Fruit fly (Drosophila melanogaster) whole organism, prepupa: ENCODE results near the gene Ndc1.

Source experiments
- Blimp-1 ChIP-seq: fragments of 200-800 bp; sonication (Bioruptor generic); optimal IDR thresholded peaks from 3 replicates; lab custom pipeline; 2017; ENCODE audit warnings: missing biosample characterization, missing genetic modification characterization, mild to moderate bottlenecking, moderate library complexity, missing genetic modification reagents
- CG10669 ChIP-seq: fragments of 200-800 bp; sonication (Bioruptor generic); optimal IDR thresholded peaks from 3 replicates; lab custom pipeline; 2018; ENCODE audit warnings: missing biosample characterization, mild to moderate bottlenecking, missing genetic modification characterization, moderate library complexity
- CG11294 ChIP-seq: fragments of 200-800 bp; sonication (Bioruptor generic); IDR thresholded peaks from 2 replicates; pipeline ENCODE4 v1.3.6; 2022; ENCODE audit warnings: missing biosample characterization, missing genetic modification characterization
- CG11762 ChIP-seq: fragments of 200-800 bp; sonication (Bioruptor generic); optimal IDR thresholded peaks from 3 replicates; lab custom pipeline; 2016; ENCODE audit warnings: missing biosample characterization, missing genetic modification characterization; ENCODE audit not compliant: insufficient read depth
- CG11902 ChIP-seq: fragments of 200-800 bp; sonication (Bioruptor generic); optimal IDR thresholded peaks from 3 replicates; lab custom pipeline; 2016; ENCODE audit warnings: missing biosample characterization, missing genetic modification characterization
- CG15336 ChIP-seq: fragments of 200-800 bp; sonication (Bioruptor generic); IDR thresholded peaks from 2 replicates; pipeline ENCODE4 v1.3.6; 2022; ENCODE audit warnings: missing biosample characterization, missing genetic modification characterization
- CG1621 ChIP-seq: fragments of 200-800 bp; sonication (Bioruptor generic); optimal IDR thresholded peaks from 3 replicates; lab custom pipeline; 2018; ENCODE audit warnings: missing biosample characterization, mild to moderate bottlenecking, missing genetic modification characterization
- CG16779 ChIP-seq: fragments of 200-800 bp; sonication (Bioruptor generic); optimal IDR thresholded peaks from 3 replicates; lab custom pipeline; 2017; ENCODE audit warnings: missing biosample characterization, mild to moderate bottlenecking, missing genetic modification characterization
- CG3032 ChIP-seq: fragments of 200-800 bp; optimal IDR thresholded peaks from 2 replicates; lab custom pipeline; 2019; ENCODE audit warnings: missing biosample characterization, mild to moderate bottlenecking, missing genetic modification characterization, moderate library complexity
- CG3919 ChIP-seq: fragments of 200-800 bp; sonication (Bioruptor generic); optimal IDR thresholded peaks from 3 replicates; lab custom pipeline; 2016; ENCODE audit warnings: missing biosample characterization, missing genetic modification characterization
- CG4318 ChIP-seq: fragments of 200-800 bp; sonication (Bioruptor generic); optimal IDR thresholded peaks from 3 replicates; lab custom pipeline; 2017; ENCODE audit warnings: missing biosample characterization, mild to moderate bottlenecking, missing genetic modification characterization
- CG6163 ChIP-seq: fragments of 200-800 bp; sonication (Bioruptor generic); IDR thresholded peaks from 3 replicates; pipeline ENCODE4 v1.3.6; 2022; ENCODE audit warnings: missing biosample characterization, missing genetic modification characterization
- CG6808 ChIP-seq: fragments of 200-800 bp; sonication (Bioruptor generic); optimal IDR thresholded peaks from 3 replicates; lab custom pipeline; 2017; ENCODE audit warnings: missing biosample characterization, missing genetic modification characterization, mild to moderate bottlenecking, moderate library complexity, missing genetic modification reagents
- CG6854 ChIP-seq: fragments of 200-800 bp; sonication (Bioruptor generic); optimal IDR thresholded peaks from 2 replicates; lab custom pipeline; 2017; ENCODE audit warnings: missing biosample characterization, mild to moderate bottlenecking, missing genetic modification characterization
- CG7368 ChIP-seq: fragments of 200-800 bp; sonication (Bioruptor generic); optimal IDR thresholded peaks from 3 replicates; lab custom pipeline; 2016; ENCODE audit warnings: missing biosample characterization, missing genetic modification characterization
- CG8319 ChIP-seq: fragments of 200-800 bp; sonication (Bioruptor generic); optimal IDR thresholded peaks from 3 replicates; lab custom pipeline; 2016; ENCODE audit warnings: missing biosample characterization, missing genetic modification characterization
- CG8632 ChIP-seq: fragments of 200-800 bp; sonication (Bioruptor generic); optimal IDR thresholded peaks from 3 replicates; lab custom pipeline; 2016; ENCODE audit warnings: missing biosample characterization, missing genetic modification characterization
- CG9139 ChIP-seq: fragments of 200-800 bp; sonication (Bioruptor generic); optimal IDR thresholded peaks from 3 replicates; lab custom pipeline; 2017; ENCODE audit warnings: missing biosample characterization, mild to moderate bottlenecking, missing genetic modification characterization
- Eip78C ChIP-seq: fragments of 200-800 bp; sonication (Bioruptor generic); peaks from one replicate; lab custom pipeline; 2016; ENCODE audit warnings: missing biosample characterization, missing genetic modification characterization
- Gug ChIP-seq: fragments of 200-800 bp; sonication (Bioruptor generic); IDR thresholded peaks from 2 replicates; pipeline ENCODE4 v1.3.6; 2022; ENCODE audit warnings: missing biosample characterization, missing genetic modification characterization
- Hr4 ChIP-seq: fragments of 200-800 bp; sonication (Bioruptor generic); optimal IDR thresholded peaks from 3 replicates; lab custom pipeline; 2016; ENCODE audit warnings: missing biosample characterization, missing genetic modification characterization
- Lpt ChIP-seq: fragments of 200-800 bp; sonication (Bioruptor generic); optimal IDR thresholded peaks from 3 replicates; lab custom pipeline; 2016; ENCODE audit warnings: missing biosample characterization, missing genetic modification characterization
- Smox ChIP-seq: fragments of 200-800 bp; sonication (Bioruptor generic); optimal IDR thresholded peaks from 3 replicates; lab custom pipeline; 2016; ENCODE audit warnings: missing biosample characterization, missing genetic modification characterization
- Sox14 ChIP-seq: fragments of 200-800 bp; sonication (Bioruptor generic); optimal IDR thresholded peaks from 3 replicates; lab custom pipeline; 2016; ENCODE audit warnings: missing biosample characterization, missing genetic modification characterization
- achi ChIP-seq: fragments of 200-800 bp; sonication (Bioruptor generic); optimal IDR thresholded peaks from 3 replicates; lab custom pipeline; 2016; ENCODE audit warnings: missing biosample characterization, missing genetic modification characterization
- acj6 ChIP-seq: fragments of 200-800 bp; sonication (Bioruptor generic); optimal IDR thresholded peaks from 3 replicates; lab custom pipeline; 2016; ENCODE audit warnings: missing biosample characterization, missing genetic modification characterization
- cyc ChIP-seq: fragments of 200-800 bp; sonication (Bioruptor generic); optimal IDR thresholded peaks from 3 replicates; lab custom pipeline; 2016; ENCODE audit warnings: missing biosample characterization, missing genetic modification characterization
- dac ChIP-seq: fragments of 200-800 bp; sonication (Bioruptor generic); optimal IDR thresholded peaks from 2 replicates; lab custom pipeline; 2017; ENCODE audit warnings: missing biosample characterization, mild to moderate bottlenecking, missing genetic modification characterization
- dsx ChIP-seq: fragments of 200-800 bp; optimal IDR thresholded peaks from 3 replicates; lab custom pipeline; 2019; ENCODE audit warnings: missing biosample characterization, mild to moderate bottlenecking, missing genetic modification characterization, moderate library complexity; ENCODE audit not compliant: poor library complexity, severe bottlenecking
- eg ChIP-seq: fragments of 200-800 bp; sonication (Bioruptor generic); IDR thresholded peaks from 3 replicates; pipeline ENCODE4 v1.3.6; 2022; ENCODE audit warnings: missing biosample characterization, missing genetic modification characterization
- esn ChIP-seq: fragments of 200-800 bp; sonication (Bioruptor generic); optimal IDR thresholded peaks from 2 replicates; lab custom pipeline; 2016; ENCODE audit warnings: missing biosample characterization, mild to moderate bottlenecking, missing genetic modification characterization, moderate library complexity
- fd59A ChIP-seq: fragments of 200-800 bp; sonication (Bioruptor generic); optimal IDR thresholded peaks from 2 replicates; lab custom pipeline; 2017; ENCODE audit warnings: missing biosample characterization, mild to moderate bottlenecking, missing genetic modification characterization, missing genetic modification reagents
- fd85E ChIP-seq: fragments of 200-800 bp; sonication (Bioruptor generic); optimal IDR thresholded peaks from 3 replicates; lab custom pipeline; 2016; ENCODE audit warnings: missing biosample characterization, missing genetic modification characterization
- fkh ChIP-seq: fragments of 200-800 bp; sonication (Bioruptor generic); optimal IDR thresholded peaks from 3 replicates; lab custom pipeline; 2017; ENCODE audit warnings: missing biosample characterization, mild to moderate bottlenecking, missing genetic modification characterization, moderate library complexity
- net ChIP-seq: fragments of 200-800 bp; sonication (Bioruptor generic); optimal IDR thresholded peaks from 3 replicates; lab custom pipeline; 2016; ENCODE audit warnings: missing biosample characterization, missing genetic modification characterization
- ss ChIP-seq, 2 experiments: fragments of 200-800 bp; sonication (Bioruptor generic); optimal IDR thresholded peaks; 2 replicates in 1 of 2; 3 replicates in 1 of 2; lab custom pipeline; 2017 to 2018; ENCODE audit warnings: mild to moderate bottlenecking in 2 of 2, missing biosample characterization in 2 of 2, missing genetic modification characterization in 2 of 2, moderate library complexity in 1 of 2
- vri ChIP-seq: fragments of 200-800 bp; sonication (Bioruptor generic); optimal IDR thresholded peaks from 3 replicates; lab custom pipeline; 2016; ENCODE audit warnings: missing biosample characterization, mild to moderate bottlenecking, missing genetic modification characterization

The Ndc1 gene

DNA sequence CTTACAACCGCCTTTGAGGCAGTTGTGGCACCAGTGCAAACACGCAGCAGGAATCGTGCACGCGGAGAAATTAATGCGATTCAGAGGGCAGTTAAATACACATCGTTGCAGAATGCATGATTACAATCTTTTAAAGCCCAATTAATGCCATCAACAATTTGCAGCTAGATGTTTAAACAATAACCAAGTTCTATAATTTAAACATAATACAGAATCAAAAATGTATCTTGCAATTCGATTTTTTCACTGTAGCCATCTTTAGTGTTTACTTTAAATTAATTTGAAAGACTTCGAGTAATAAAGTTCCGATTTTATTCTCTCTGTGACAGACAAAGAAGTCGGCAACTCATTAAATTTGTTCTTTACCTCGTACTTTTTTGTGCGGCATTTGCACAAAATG lies 8.2 kb upstream of the Ndc1 start (continued):
- TF ChIP-seq dsx (peak; percentile 85), CG8319 (GFP tag; lab: Kevin White, UChicago) (peak; percentile 80), CG6808 (GFP tag; lab: Kevin White, UChicago) (peak; percentile 89), ss (GFP tag; optimal IDR thresholded peaks at IDR 0.05; lab: Kevin White, UChicago) (peak; percentile 86 to 92), CG11294 (GFP tag; lab: Robert Waterston, UW) (no peak), CG4318 (peak; percentile 48), CG3919 (peak; percentile 90), eg (GFP tag; lab: Robert Waterston, UW) (peak; percentile 50; the same call in 2 of the 3 replicates), CG15336 (peak; percentile 67), esn (GFP tag; lab: Kevin White, UChicago) (peak; percentile 90), Lpt (GFP tag; lab: Kevin White, UChicago) (peak; percentile 67), CG1621 (tag; lab: Kevin White, UChicago) (peak; percentile 90), Hr4 (GFP tag; lab: Kevin White, UChicago) (peak; percentile 69), CG11762 (GFP tag; lab: Kevin White, UChicago) (peak; percentile 74), CG8632 (peak; percentile 82), CG7368 (GFP tag; lab: Kevin White, UChicago) (peak; percentile 81), CG16779 (tag; lab: Kevin White, UChicago) (peak; percentile 69), CG11902 (GFP tag; lab: Kevin White, UChicago) (peak; percentile 77), vri (GFP tag; lab: Kevin White, UChicago) (peak; percentile 71), CG9139 (GFP tag; lab: Kevin White, UChicago) (peak; percentile 70), dac (GFP tag; lab: Kevin White, UChicago) (peak; percentile 36), CG10669 (GFP tag; lab: Kevin White, UChicago) (peak; percentile 93), Smox (GFP tag; lab: Kevin White, UChicago) (peak; percentile 86), Sox14 (GFP tag; lab: Kevin White, UChicago) (peak; percentile 90), Blimp-1 (GFP tag; lab: Kevin White, UChicago) (peak; percentile 55), achi (peak; percentile 84), CG3032 (tag; lab: Kevin White, UChicago) (peak; percentile 89), fkh (GFP tag; lab: Kevin White, UChicago) (no peak), acj6 (GFP tag; lab: Kevin White, UChicago) (peak; percentile 92), cyc (GFP tag; lab: Kevin White, UChicago) (peak; percentile 88), fd59A (GFP tag; lab: Kevin White, UChicago) (peak; percentile 92), net (GFP tag; lab: Kevin White, UChicago) (peak; percentile 85), CG6854 (GFP tag; lab: Kevin White, UChicago) (peak; percentile 50), fd85E (GFP tag; lab: Kevin White, UChicago) (peak; percentile 47)

DNA sequence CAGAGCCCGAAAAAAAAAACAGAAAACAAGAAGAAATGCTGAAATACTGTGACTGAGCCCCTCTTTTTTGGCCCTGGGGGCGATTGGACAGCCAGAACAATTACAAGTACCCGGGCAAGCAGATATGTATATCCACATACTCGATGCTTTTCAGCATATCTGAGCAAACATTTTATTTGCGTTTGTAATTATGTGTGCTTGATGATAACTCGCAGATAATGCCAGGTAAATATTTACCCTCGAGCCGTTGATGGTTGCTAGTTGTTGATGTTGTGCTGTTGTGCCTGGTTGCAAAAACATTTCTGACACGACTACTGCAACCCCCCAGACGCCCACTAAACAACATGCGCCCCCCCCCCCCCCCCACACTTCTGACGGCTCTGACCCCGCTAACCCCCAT lies 4.8 kb upstream of the Ndc1 start:
- TF ChIP-seq Smox (GFP tag; lab: Kevin White, UChicago), result no peak
- no peak for TF ChIP-seq Gug (GFP tag; lab: Robert Waterston, UW)
- no peak for TF ChIP-seq achi
- no peak for TF ChIP-seq CG3919
- TF ChIP-seq CG7368 (GFP tag; lab: Kevin White, UChicago), result peak; percentile 12
- TF ChIP-seq CG8319 (GFP tag; lab: Kevin White, UChicago), result no peak
- peak; percentile 38 for TF ChIP-seq net (GFP tag; lab: Kevin White, UChicago)
- no peak for TF ChIP-seq CG6163
- peak; percentile 14 for TF ChIP-seq CG1621 (tag; lab: Kevin White, UChicago)
- TF ChIP-seq CG11294 (GFP tag; lab: Robert Waterston, UW), result no peak
- no peak for TF ChIP-seq Sox14 (GFP tag; lab: Kevin White, UChicago)
- TF ChIP-seq Eip78C (GFP tag; lab: Kevin White, UChicago), result peak; percentile 49
- TF ChIP-seq CG8632, result peak; percentile 25
- peak; percentile 28; the same call in 1 of the 3 replicates for TF ChIP-seq eg (GFP tag; lab: Robert Waterston, UW)
- TF ChIP-seq CG4318, result no peak
- TF ChIP-seq fkh (GFP tag; lab: Kevin White, UChicago), result peak; percentile 93
